Fruit fly (Drosophila melanogaster) whole organism, pupa: ENCODE results near the gene CG32081.

Source experiments
- CG17806 ChIP-seq: fragments of 200-800 bp; sonication (Bioruptor generic); optimal IDR thresholded peaks from 2 replicates; lab custom pipeline; 2018; ENCODE audit warnings: missing biosample characterization, mild to moderate bottlenecking, missing genetic modification characterization, moderate library complexity
- CG8301 ChIP-seq: fragments of 200-800 bp; sonication (Bioruptor generic); optimal IDR thresholded peaks from 2 replicates; lab custom pipeline; 2018; ENCODE audit warnings: missing biosample characterization, mild to moderate bottlenecking, missing genetic modification characterization
- CG9948 ChIP-seq: fragments of 200-800 bp; sonication (Bioruptor generic); optimal IDR thresholded peaks from 2 replicates; lab custom pipeline; 2018; ENCODE audit warnings: missing biosample characterization, mild to moderate bottlenecking, missing genetic modification characterization, moderate library complexity
- EcR ChIP-seq: fragments of 200-800 bp; sonication (Bioruptor generic); optimal IDR thresholded peaks from 3 replicates; lab custom pipeline; 2019; ENCODE audit warnings: missing biosample characterization, missing genetic modification characterization, mild to moderate bottlenecking, moderate library complexity, missing genetic modification reagents
- Ets98B ChIP-seq: fragments of 200-800 bp; sonication (Bioruptor generic); IDR thresholded peaks from 2 replicates; pipeline ENCODE4 v1.3.6; 2022; ENCODE audit warnings: missing biosample characterization, missing genetic modification characterization
- Pif1B ChIP-seq: fragments of 200-800 bp; sonication (Bioruptor generic); optimal IDR thresholded peaks from 3 replicates; lab custom pipeline; 2016; ENCODE audit warnings: missing biosample characterization, missing genetic modification characterization
- fd96Ca ChIP-seq: fragments of 200-800 bp; sonication (Bioruptor generic); IDR thresholded peaks from 3 replicates; pipeline ENCODE4 v1.3.6; 2022; ENCODE audit warnings: missing biosample characterization, missing genetic modification characterization
- rn ChIP-seq: fragments of 200-800 bp; sonication (Bioruptor generic); IDR thresholded peaks from 2 replicates; pipeline ENCODE4 v1.3.6; 2022; ENCODE audit warnings: missing biosample characterization, missing genetic modification characterization

DNA sequence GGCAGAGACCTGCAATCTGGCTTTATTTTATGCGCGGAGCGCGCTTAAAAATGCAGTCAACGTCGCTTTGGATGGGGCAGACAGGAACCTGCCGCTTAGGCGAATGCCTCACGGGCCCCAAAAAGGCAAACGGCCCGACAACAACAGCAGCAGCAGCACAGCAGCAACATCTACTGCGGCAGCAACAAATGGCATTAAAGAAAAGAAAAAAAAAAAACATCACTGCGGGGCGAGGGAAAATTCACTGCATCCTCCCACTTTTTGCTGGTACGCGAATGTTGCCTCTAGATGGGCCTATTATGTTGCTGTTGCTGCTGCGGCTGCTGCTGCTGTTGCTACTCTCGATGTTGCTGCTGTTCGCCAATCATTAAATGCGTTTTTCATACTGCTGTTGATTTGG is 5.4 kb upstream of the CG32081 start:
- TF ChIP-seq fd96Ca (GFP tag; lab: Robert Waterston, UW), result 0 out of 3 replicates have a peak, but pooled peaks have one; percentile 5
- peak; percentile 51 for TF ChIP-seq EcR (GFP tag; lab: Kevin White, UChicago)
- no peak for TF ChIP-seq Ets98B (GFP tag; lab: Robert Waterston, UW)
- TF ChIP-seq CG17806 (tag; lab: Kevin White, UChicago), result no peak
- TF ChIP-seq CG8301 (tag; lab: Kevin White, UChicago), result no peak
- no peak for TF ChIP-seq rn
- TF ChIP-seq CG9948 (tag; lab: Kevin White, UChicago), result no peak
- TF ChIP-seq Pif1B (GFP tag; lab: Kevin White, UChicago), result no peak
